Worm (Caenorhabditis elegans) whole organism, L4/young adult: ENCODE data around the gene him-17.

Experiments
- W03F9.2 ChIP-seq: fragments of 150-350 bp; optimal IDR thresholded peaks from 2 replicates; lab custom pipeline; 2014; ENCODE audit warnings: missing biosample characterization, missing genetic modification characterization
- dao-5 ChIP-seq: sonication (generic microtip); optimal IDR thresholded peaks from 2 replicates; lab custom pipeline; 2016; ENCODE audit warnings: missing genotype, missing genetic modification characterization, moderate library complexity, missing compliant biosample characterization
- him-1 ChIP-seq: sonication (generic microtip); optimal IDR thresholded peaks from 2 replicates; lab custom pipeline; 2016; ENCODE audit warnings: missing genotype, missing genetic modification reagents, missing genetic modification characterization, missing compliant biosample characterization

DNA sequence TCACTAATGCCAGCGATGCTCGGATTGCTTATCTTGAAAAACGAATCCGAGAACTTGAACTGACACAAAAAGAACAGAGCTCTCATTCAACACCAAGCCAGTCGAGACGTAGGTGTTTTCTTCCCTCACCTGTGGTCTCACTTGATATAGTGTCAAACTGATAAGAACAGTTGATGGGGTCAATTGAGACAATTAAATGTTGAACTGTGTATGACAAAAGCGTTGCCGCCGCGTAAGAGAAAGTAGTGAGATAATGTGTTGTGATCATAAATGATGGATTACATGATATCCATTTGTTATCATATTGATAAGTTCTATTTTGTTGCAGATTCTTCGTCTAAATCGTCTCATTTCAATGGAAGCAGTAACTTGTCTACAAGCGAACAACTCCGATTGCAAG is 2.8 kb upstream of the him-17 start:
- no peak for TF ChIP-seq him-1 (tag; lab: Kevin White, UChicago)
- no peak for TF ChIP-seq W03F9.2
- TF ChIP-seq dao-5 = no peak
